Fruit fly (Drosophila melanogaster): ENCODE results near the gene trh.

Gene trh

DNA sequence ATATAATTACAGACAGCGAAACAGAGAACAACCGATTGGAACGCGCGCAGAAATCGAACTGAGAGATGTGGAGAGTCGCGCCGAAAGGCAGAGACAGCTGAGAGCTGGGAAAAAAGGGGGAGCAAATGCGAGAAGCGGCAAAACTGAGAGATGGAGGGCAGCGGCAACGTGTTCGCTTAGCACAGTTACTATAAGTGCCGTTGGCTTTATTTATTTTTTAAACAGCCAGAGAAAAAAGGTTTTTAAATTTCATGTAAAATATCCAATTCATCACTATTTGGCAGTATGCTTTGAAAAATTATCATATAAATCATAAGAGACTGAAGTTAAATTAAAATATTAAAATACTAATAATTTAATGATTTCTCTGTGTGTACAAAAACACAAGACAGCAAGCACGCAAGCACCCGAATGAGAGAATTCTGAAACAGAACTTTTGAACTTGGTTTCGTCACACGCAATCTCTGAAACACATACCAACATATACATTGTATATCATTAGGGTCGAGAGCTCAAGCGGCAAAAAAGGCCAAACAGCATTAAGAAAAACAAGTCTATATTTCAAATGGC lies 48.7 kb upstream of the trh start (continued):
- peak; percentile 73 for TF ChIP-seq CG18262 (tag; optimal IDR thresholded peaks at IDR 0.05)
- TF ChIP-seq ERR (GFP tag; optimal IDR thresholded peaks at IDR 0.05), result no peak
- no peak for TF ChIP-seq CG6791 (GFP tag; IDR thresholded peaks at IDR 0.05; ENCODE audit: partially characterized antibody)
- TF ChIP-seq zen (tag; optimal IDR thresholded peaks at IDR 0.05), result peak; percentile 25
- no peak for TF ChIP-seq mld (GFP tag; IDR thresholded peaks at IDR 0.05; ENCODE audit: partially characterized antibody)
- TF ChIP-seq her (GFP tag; optimal IDR thresholded peaks at IDR 0.05), result no peak
- no peak for TF ChIP-seq sna (GFP tag; IDR thresholded peaks at IDR 0.05; ENCODE audit: partially characterized antibody)
- peak; percentile 89 for TF ChIP-seq CG6765 (GFP tag; optimal IDR thresholded peaks at IDR 0.05)
- TF ChIP-seq run (tag; optimal IDR thresholded peaks at IDR 0.05), result peak; percentile 79
- TF ChIP-seq CG9609 (GFP tag; optimal IDR thresholded peaks at IDR 0.05), result peak; percentile 48
- peak; percentile 70 for TF ChIP-seq CG2712 (tag; optimal IDR thresholded peaks at IDR 0.05)
- TF ChIP-seq CG10979 (tag; optimal IDR thresholded peaks at IDR 0.05), result peak; percentile 70
- no peak for TF ChIP-seq CG4707 (GFP tag; optimal IDR thresholded peaks at IDR 0.05)
- TF ChIP-seq H2.0 (GFP tag; IDR thresholded peaks at IDR 0.05), result peak; percentile 82
- TF ChIP-seq fd64A (GFP tag; optimal IDR thresholded peaks at IDR 0.05), result no peak
- peak; percentile 67 for TF ChIP-seq bowl (GFP tag; IDR thresholded peaks at IDR 0.05)
- no peak for TF ChIP-seq nerfin-2 (GFP tag; IDR thresholded peaks at IDR 0.05; ENCODE audit: partially characterized antibody)
- no peak for TF ChIP-seq h (optimal IDR thresholded peaks at IDR 0.05)
- peak; percentile 82 for TF ChIP-seq CG12659 (GFP tag; optimal IDR thresholded peaks at IDR 0.05)
- TF ChIP-seq pan (optimal IDR thresholded peaks at IDR 0.05), result no peak
- TF ChIP-seq pan (GFP tag; optimal IDR thresholded peaks at IDR 0.05 in 1 of 2, IDR thresholded peaks at IDR 0.05 in 1 of 2), result peak in 1 of 2 experiments; percentile 87
- TF ChIP-seq CG17361 (GFP tag; IDR thresholded peaks at IDR 0.05), result peak; percentile 79
- TF ChIP-seq CG33213 (GFP tag; optimal IDR thresholded peaks at IDR 0.05), result peak; percentile 4
- peak; percentile 16 for TF ChIP-seq Hmx (GFP tag; optimal IDR thresholded peaks at IDR 0.05)
- TF ChIP-seq ci (GFP tag; IDR thresholded peaks at IDR 0.05), result peak; percentile 73
- no peak for TF ChIP-seq CG17186 (GFP tag; optimal IDR thresholded peaks at IDR 0.05)
- peak; percentile 63 for TF ChIP-seq CG4424 (GFP tag; optimal IDR thresholded peaks at IDR 0.05)
- peak; percentile 24 for TF ChIP-seq CG1529 (GFP tag; optimal IDR thresholded peaks at IDR 0.05)
- peak; percentile 49 for TF ChIP-seq mam (GFP tag; optimal IDR thresholded peaks at IDR 0.05)
- TF ChIP-seq CG15479 (GFP tag; optimal IDR thresholded peaks at IDR 0.05), result no peak
- peak; percentile 70 for TF ChIP-seq HmgZ (tag; optimal IDR thresholded peaks at IDR 0.05)
- no peak for TF ChIP-seq wek (GFP tag; optimal IDR thresholded peaks at IDR 0.05)
- TF ChIP-seq kni (GFP tag; optimal IDR thresholded peaks at IDR 0.05), result no peak
- TF ChIP-seq CG10431 (GFP tag; optimal IDR thresholded peaks at IDR 0.05), result no peak
- TF ChIP-seq otp (GFP tag; IDR thresholded peaks at IDR 0.05), result 0 out of 3 replicates have a peak, but pooled peaks have one; percentile 54
- no peak for TF ChIP-seq TFAM (GFP tag; optimal IDR thresholded peaks at IDR 0.05)
- TF ChIP-seq dati (GFP tag; IDR thresholded peaks at IDR 0.05), result peak; percentile 54; the same call in 1 of the 2 replicates
- peak; percentile 83 for TF ChIP-seq Taf1 (GFP tag; IDR thresholded peaks at IDR 0.05)
- TF ChIP-seq ems (GFP tag; optimal IDR thresholded peaks at IDR 0.05), result peak; percentile 37
- peak; percentile 19; the same call in 1 of the 3 replicates for TF ChIP-seq CG34224 (GFP tag; IDR thresholded peaks at IDR 0.05; ENCODE audit: partially characterized antibody)
- TF ChIP-seq CG14050 (GFP tag; IDR thresholded peaks at IDR 0.05), result peak; percentile 79
- no peak for TF ChIP-seq bbx (GFP tag; IDR thresholded peaks at IDR 0.05; ENCODE audit: partially characterized antibody)
- peak; percentile 90 for TF ChIP-seq CG34422 (GFP tag; IDR thresholded peaks at IDR 0.05)
- TF ChIP-seq ham (GFP tag; IDR thresholded peaks at IDR 0.05), result peak; percentile 74; the same call in 1 of the 2 replicates
- TF ChIP-seq twi (tag; optimal IDR thresholded peaks at IDR 0.05), result peak; percentile 31
- peak; percentile 76 for TF ChIP-seq Mrtf (GFP tag; IDR thresholded peaks at IDR 0.05)
- TF ChIP-seq Aef1 (GFP tag; IDR thresholded peaks at IDR 0.05), result peak; percentile 89
- TF ChIP-seq CG9876 (GFP tag; optimal IDR thresholded peaks at IDR 0.05), result no peak
- no peak for TF ChIP-seq CG2129 (GFP tag; IDR thresholded peaks at IDR 0.05; ENCODE audit: partially characterized antibody)
- TF ChIP-seq CG8478 (optimal IDR thresholded peaks at IDR 0.05), result no peak
